Worm (Caenorhabditis elegans) whole organism, L2 larva: ENCODE results near the gene R53.8.

Experiments used
- C34F6.9 ChIP-seq: fragments of 150-350 bp; optimal IDR thresholded peaks from 2 replicates; lab custom pipeline; 2014; ENCODE audit warnings: missing biosample characterization, missing genetic modification characterization
- F13H6.1 ChIP-seq: sonication (generic microtip); optimal IDR thresholded peaks from 2 replicates; lab custom pipeline; 2016; ENCODE audit warnings: missing genetic modification characterization, missing compliant biosample characterization
- R02D3.7 ChIP-seq: fragments of 150-350 bp; optimal IDR thresholded peaks from 2 replicates; lab custom pipeline; 2014; ENCODE audit warnings: missing biosample characterization, missing genetic modification characterization
- Y55F3AM.14 ChIP-seq: fragments of 200-800 bp; sonication (Bioruptor generic); optimal IDR thresholded peaks from 2 replicates; lab custom pipeline; 2018; ENCODE audit warnings: mild to moderate bottlenecking, missing genetic modification characterization, missing compliant biosample characterization
- alr-1 ChIP-seq: fragments of 150-350 bp; optimal IDR thresholded peaks from 2 replicates; lab custom pipeline; 2014; ENCODE audit warnings: missing biosample characterization, missing genetic modification characterization
- aly-2 ChIP-seq: fragments of 150-350 bp; optimal IDR thresholded peaks from 2 replicates; lab custom pipeline; 2014; ENCODE audit warnings: missing biosample characterization, missing genetic modification characterization
- ama-1 ChIP-seq: fragments of 150-350 bp; optimal IDR thresholded peaks from 2 replicates; lab custom pipeline; 2018; ENCODE audit warnings: inconsistent platforms
- blmp-1 ChIP-seq: sonication (generic microtip); optimal IDR thresholded peaks from 2 replicates; lab custom pipeline; 2017; ENCODE audit warnings: missing genetic modification characterization, mild to moderate bottlenecking, missing compliant biosample characterization, antibody characterized with exemption, moderate library complexity; ENCODE audit not compliant: insufficient read depth
- ceh-16 ChIP-seq: fragments of 150-350 bp; optimal IDR thresholded peaks from 2 replicates; lab custom pipeline; 2014; ENCODE audit warnings: missing biosample characterization, missing genetic modification characterization
- ceh-82 ChIP-seq: fragments of 150-350 bp; optimal IDR thresholded peaks from 2 replicates; lab custom pipeline; 2014; ENCODE audit warnings: missing biosample characterization, missing genetic modification characterization
- crh-2 ChIP-seq: sonication (generic microtip); optimal IDR thresholded peaks from 2 replicates; lab custom pipeline; 2017; ENCODE audit warnings: missing biosample characterization, missing genetic modification characterization
- dmd-4 ChIP-seq: sonication (generic microtip); optimal IDR thresholded peaks from 2 replicates; lab custom pipeline; 2017; ENCODE audit warnings: missing biosample characterization, missing genetic modification characterization
- egl-27 ChIP-seq: sonication (generic microtip); optimal IDR thresholded peaks from 3 replicates; lab custom pipeline; 2017; ENCODE audit warnings: missing biosample characterization, missing genetic modification reagents, missing genetic modification characterization
- fos-1 ChIP-seq: fragments of 150-350 bp; optimal IDR thresholded peaks from 2 replicates; lab custom pipeline; 2014; ENCODE audit warnings: missing biosample characterization, missing genetic modification characterization
- gmeb-1 ChIP-seq: fragments of 150-350 bp; optimal IDR thresholded peaks from 2 replicates; lab custom pipeline; 2014; ENCODE audit warnings: missing biosample characterization, missing genetic modification characterization
- lin-11 ChIP-seq: fragments of 150-350 bp; sonication (generic microtip); optimal IDR thresholded peaks from 2 replicates; lab custom pipeline; 2014; ENCODE audit warnings: missing biosample characterization, missing genetic modification characterization, inconsistent platforms, mixed read lengths
- lin-13 ChIP-seq: fragments of 150-350 bp; optimal IDR thresholded peaks from 2 replicates; lab custom pipeline; 2014; ENCODE audit warnings: missing biosample characterization, missing genetic modification reagents, missing genetic modification characterization
- lin-39 ChIP-seq: fragments of 150-350 bp; optimal IDR thresholded peaks from 2 replicates; lab custom pipeline; 2014; ENCODE audit warnings: missing biosample characterization, missing genetic modification reagents, missing genetic modification characterization
- lsy-2 ChIP-seq, 2 experiments: fragments of 150-350 bp in 1 of 2; sonication (generic microtip) in 1 of 2; optimal IDR thresholded peaks; 2 replicates each; lab custom pipeline; 2014 to 2017; ENCODE audit warnings: missing biosample characterization in 2 of 2, missing genetic modification characterization in 2 of 2
- mab-5 ChIP-seq: fragments of 150-350 bp; optimal IDR thresholded peaks from 2 replicates; lab custom pipeline; 2014; ENCODE audit warnings: missing biosample characterization, missing genetic modification characterization
- mbf-1 ChIP-seq: sonication (generic microtip); optimal IDR thresholded peaks from 2 replicates; lab custom pipeline; 2017; ENCODE audit warnings: missing biosample characterization, missing genetic modification characterization
- nhr-11 ChIP-seq: fragments of 150-350 bp; optimal IDR thresholded peaks from 2 replicates; lab custom pipeline; 2014; ENCODE audit warnings: missing biosample characterization, missing genetic modification characterization
- nhr-12 ChIP-seq: fragments of 150-350 bp; optimal IDR thresholded peaks from 2 replicates; lab custom pipeline; 2014; ENCODE audit warnings: missing biosample characterization, missing genetic modification characterization
- nhr-129 ChIP-seq: fragments of 150-350 bp; optimal IDR thresholded peaks from 2 replicates; lab custom pipeline; 2014; ENCODE audit warnings: missing biosample characterization, missing genetic modification characterization
- nhr-21 ChIP-seq: fragments of 150-350 bp; optimal IDR thresholded peaks from 2 replicates; lab custom pipeline; 2014; ENCODE audit warnings: missing biosample characterization, missing genetic modification characterization
- nhr-23 ChIP-seq: fragments of 150-350 bp; optimal IDR thresholded peaks from 2 replicates; lab custom pipeline; 2014; ENCODE audit warnings: missing biosample characterization, missing genetic modification reagents, missing genetic modification characterization
- nhr-25 ChIP-seq: fragments of 150-350 bp; sonication (generic microtip); optimal IDR thresholded peaks from 3 replicates; lab custom pipeline; 2014; ENCODE audit warnings: missing biosample characterization, missing genetic modification characterization
- nhr-6 ChIP-seq: fragments of 150-350 bp; optimal IDR thresholded peaks from 2 replicates; lab custom pipeline; 2014; ENCODE audit warnings: missing biosample characterization, missing genetic modification characterization
- nhr-77 ChIP-seq: fragments of 150-350 bp; optimal IDR thresholded peaks from 2 replicates; lab custom pipeline; 2014; ENCODE audit warnings: missing biosample characterization, missing genetic modification characterization
- peb-1 ChIP-seq: fragments of 150-350 bp; optimal IDR thresholded peaks from 2 replicates; lab custom pipeline; 2014; ENCODE audit warnings: missing biosample characterization, missing genetic modification characterization
- sem-4 ChIP-seq: fragments of 150-350 bp; optimal IDR thresholded peaks from 2 replicates; lab custom pipeline; 2014; ENCODE audit warnings: missing biosample characterization, missing genetic modification reagents, missing genetic modification characterization
- sma-3 ChIP-seq: sonication (generic microtip); optimal IDR thresholded peaks from 2 replicates; lab custom pipeline; 2016; ENCODE audit warnings: missing genetic modification reagents, missing genetic modification characterization, missing compliant biosample characterization
- sma-9 ChIP-seq, 2 experiments: fragments of 150-350 bp in 1 of 2; sonication (generic microtip) in 1 of 2; optimal IDR thresholded peaks; 2 replicates each; lab custom pipeline; 2014 to 2016; ENCODE audit warnings: missing genetic modification characterization in 2 of 2, mild to moderate bottlenecking in 1 of 2, missing biosample characterization in 1 of 2, missing compliant biosample characterization in 1 of 2, missing genetic modification reagents in 1 of 2, moderate library complexity in 1 of 2
- unc-39 ChIP-seq: fragments of 150-350 bp; optimal IDR thresholded peaks from 2 replicates; lab custom pipeline; 2014; ENCODE audit warnings: missing biosample characterization, missing genetic modification characterization
- unc-55 ChIP-seq: fragments of 150-350 bp; sonication (generic microtip); optimal IDR thresholded peaks from 3 replicates; lab custom pipeline; 2014; ENCODE audit warnings: missing biosample characterization, missing genetic modification reagents, missing genetic modification characterization
- unc-62 ChIP-seq: fragments of 150-350 bp; optimal IDR thresholded peaks from 2 replicates; lab custom pipeline; 2014; ENCODE audit warnings: missing biosample characterization, missing genetic modification reagents, missing genetic modification characterization
- ztf-11 ChIP-seq: sonication (generic microtip); optimal IDR thresholded peaks from 2 replicates; lab custom pipeline; 2017; ENCODE audit warnings: missing biosample characterization, missing genetic modification characterization
- ztf-4 ChIP-seq: fragments of 150-350 bp; optimal IDR thresholded peaks from 2 replicates; lab custom pipeline; 2014; ENCODE audit warnings: missing biosample characterization, missing genetic modification characterization

The R53.8 gene

ce11 chrII:9956116-9956515 is 20.4 kb upstream of the R53.8 start:
- TF ChIP-seq lin-11 (peak; percentile 10), ztf-4 (tag; lab: Kevin White, UChicago) (no peak)
- TF ChIP-seq, all 48 proteins: peak for 1

ce11 chrII:9960127-9960526 is 16.4 kb upstream of the R53.8 start:
- TF ChIP-seq unc-62 (GFP tag; lab: Kevin White, UChicago) (no peak), dmd-4 (no peak)

ce11 chrII:9963808-9964207 is 12.7 kb upstream of the R53.8 start:
- TF ChIP-seq fos-1 (tag; lab: Kevin White, UChicago) = peak; percentile 36
- no peak for TF ChIP-seq nhr-6 (tag; lab: Kevin White, UChicago)

ce11 chrII:9965325-9965724 is 11.2 kb upstream of the R53.8 start:
- no peak for TF ChIP-seq lsy-2 (tag; optimal IDR thresholded peaks at IDR 0.05; lab: Kevin White, UChicago)
- no peak for TF ChIP-seq nhr-77
- no peak for TF ChIP-seq lin-39 (tag; lab: Kevin White, UChicago)
- TF ChIP-seq F13H6.1 = no peak
- TF ChIP-seq nhr-11 (tag; lab: Kevin White, UChicago) = no peak
- TF ChIP-seq mbf-1 (tag; lab: Kevin White, UChicago) = no peak
- TF ChIP-seq ztf-11 (tag; lab: Kevin White, UChicago) = no peak
- no peak for TF ChIP-seq nhr-129 (tag; lab: Kevin White, UChicago)
- TF ChIP-seq ceh-82 = no peak
- TF ChIP-seq R02D3.7 (tag; lab: Kevin White, UChicago) = no peak
- no peak for TF ChIP-seq nhr-23 (tag; lab: Kevin White, UChicago)
- no peak for TF ChIP-seq mab-5 (tag; lab: Kevin White, UChicago)
- TF ChIP-seq, all 48 proteins: peak for 0

- TF ChIP-seq alr-1 (tag; lab: Kevin White, UChicago) (no peak), sma-9 (GFP tag; optimal IDR thresholded peaks at IDR 0.05; lab: Kevin White, UChicago) (peak; percentile 15), sma-9 (tag; optimal IDR thresholded peaks at IDR 0.05; lab: Kevin White, UChicago) (no peak)
Observed at ce11 chrII:9966954-9967353, 9.6 kb upstream of the R53.8 start, which contains the start of gene dtmk-1. Gene dtmk-1, minus strand, starts transcription at chrII:9967099.

- TF ChIP-seq lin-13 (GFP tag; lab: Kevin White, UChicago) (peak; percentile 22), sma-3 (GFP tag; lab: Kevin White, UChicago) (peak; percentile 41), lsy-2 (tag; optimal IDR thresholded peaks at IDR 0.05; lab: Kevin White, UChicago) (peak; percentile 47 to 87), nhr-6 (tag; lab: Kevin White, UChicago) (no peak), egl-27 (tag; lab: Kevin White, UChicago) (no peak), unc-39 (no peak), gmeb-1 (peak; percentile 70), alr-1 (tag; lab: Kevin White, UChicago) (no peak), sma-9 (GFP tag; optimal IDR thresholded peaks at IDR 0.05; lab: Kevin White, UChicago) (peak; percentile 68), sma-9 (tag; optimal IDR thresholded peaks at IDR 0.05; lab: Kevin White, UChicago) (no peak), blmp-1 (tag; lab: Kevin White, UChicago) (peak; percentile 13), F13H6.1 (peak; percentile 31), nhr-23 (tag; lab: Kevin White, UChicago) (no peak), nhr-12 (tag; lab: Kevin White, UChicago) (no peak), nhr-129 (tag; lab: Kevin White, UChicago) (peak; percentile 39), unc-62 (GFP tag; lab: Kevin White, UChicago) (no peak), lin-39 (tag; lab: Kevin White, UChicago) (no peak), aly-2 (no peak), fos-1 (tag; lab: Kevin White, UChicago) (no peak), nhr-25 (tag; lab: Kevin White, UChicago) (no peak), mab-5 (tag; lab: Kevin White, UChicago) (no peak), unc-55 (peak; percentile 88), Y55F3AM.14 (GFP tag; lab: Kevin White, UChicago) (no peak), C34F6.9 (peak; percentile 82), ceh-82 (no peak), nhr-77 (no peak), ceh-16 (tag; lab: Kevin White, UChicago) (no peak), ztf-4 (tag; lab: Kevin White, UChicago) (no peak), crh-2 (tag; lab: Kevin White, UChicago) (peak; percentile 69), nhr-11 (tag; lab: Kevin White, UChicago) (no peak), lin-11 (peak; percentile 54), peb-1 (tag; lab: Kevin White, UChicago) (no peak), sem-4 (tag; lab: Kevin White, UChicago) (no peak), ama-1 (lab: Kevin White, UChicago) (no peak), nhr-21 (tag; lab: Kevin White, UChicago) (peak; percentile 34)
- TF ChIP-seq, all 48 proteins: peak for 13
Observed at ce11 chrII:9967999-9968706, 8.4 kb upstream of the R53.8 start, which contains the start of the genes R53.4 and psf-1. Gene R53.4, minus strand, starts transcription at chrII:9968049. Gene psf-1, plus strand, starts transcription at chrII:9968673.
